Worm (Caenorhabditis elegans) whole organism, mixed stage, embryonic: ENCODE data around the gene try-13.

Source experiments
- M03D4.4 ChIP-seq: sonication (generic microtip); optimal IDR thresholded peaks from 2 replicates; lab custom pipeline; 2017; ENCODE audit warnings: mild to moderate bottlenecking, missing genetic modification characterization, missing compliant biosample characterization
- blmp-1 ChIP-seq: fragments of 150-350 bp; optimal IDR thresholded peaks from 2 replicates; lab custom pipeline; 2014; ENCODE audit warnings: missing biosample characterization, missing genetic modification characterization
- elt-1 ChIP-seq: sonication (generic microtip); optimal IDR thresholded peaks from 2 replicates; lab custom pipeline; 2017; ENCODE audit warnings: missing genetic modification characterization, mild to moderate bottlenecking, missing compliant biosample characterization, antibody characterized with exemption, moderate library complexity, borderline replicate concordance; ENCODE audit not compliant: insufficient read depth
- elt-3 ChIP-seq: fragments of 150-350 bp; optimal IDR thresholded peaks from 2 replicates; lab custom pipeline; 2014; ENCODE audit warnings: missing biosample characterization, missing genetic modification characterization
- flh-1 ChIP-seq: fragments of 200-800 bp; sonication (Bioruptor generic); optimal IDR thresholded peaks from 2 replicates; lab custom pipeline; 2018; ENCODE audit warnings: mild to moderate bottlenecking, missing genetic modification characterization, moderate library complexity, missing compliant biosample characterization
- mls-2 ChIP-seq: sonication (generic microtip); optimal IDR thresholded peaks from 2 replicates; lab custom pipeline; 2016; ENCODE audit warnings: mild to moderate bottlenecking, missing genetic modification characterization, moderate library complexity, missing compliant biosample characterization
- nhr-237 ChIP-seq: fragments of 150-350 bp; optimal IDR thresholded peaks from 2 replicates; lab custom pipeline; 2014; ENCODE audit warnings: missing biosample characterization, missing genetic modification characterization
- nhr-76 ChIP-seq: sonication (generic microtip); optimal IDR thresholded peaks from 2 replicates; lab custom pipeline; 2017; ENCODE audit warnings: missing biosample characterization, missing genetic modification characterization
- snpc-4 ChIP-seq: fragments of 150-350 bp; optimal IDR thresholded peaks from 2 replicates; lab custom pipeline; 2014; ENCODE audit warnings: missing biosample characterization, missing genetic modification characterization
- unc-39 ChIP-seq: fragments of 150-350 bp; optimal IDR thresholded peaks from 2 replicates; lab custom pipeline; 2014; ENCODE audit warnings: missing biosample characterization, missing genetic modification characterization
- unc-62 ChIP-seq: fragments of 150-350 bp; optimal IDR thresholded peaks from 2 replicates; lab custom pipeline; 2014; ENCODE audit warnings: missing biosample characterization, missing genetic modification reagents, missing genetic modification characterization
- ztf-11 ChIP-seq: fragments of 150-350 bp; optimal IDR thresholded peaks from 2 replicates; lab custom pipeline; 2014; ENCODE audit warnings: missing biosample characterization, missing genetic modification characterization

DNA sequence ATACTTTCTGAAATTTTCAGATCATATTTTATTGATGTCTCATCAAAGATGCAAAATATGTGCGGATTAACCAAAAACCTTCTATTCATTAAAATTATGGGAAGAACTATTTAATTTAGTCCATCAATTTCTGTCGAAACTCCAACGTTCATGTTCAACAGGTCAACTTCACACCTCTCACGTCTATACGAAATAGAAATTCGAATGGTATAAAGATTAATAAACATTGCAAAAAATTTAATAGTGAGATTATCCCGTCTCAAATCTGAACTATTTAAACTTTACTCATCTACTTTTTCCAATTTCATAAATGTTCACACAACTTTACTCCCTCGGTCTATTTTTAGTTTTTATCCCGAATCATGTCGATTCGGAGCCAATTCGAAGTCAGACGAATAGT, 30.3 kb upstream of the try-13 start, which contains the start of gene R13D7.2:
- TF ChIP-seq snpc-4 (no peak), flh-1 (GFP tag; lab: Kevin White, UChicago) (no peak), blmp-1 (no peak), ztf-11 (no peak), nhr-237 (tag; lab: Kevin White, UChicago) (no peak), nhr-76 (tag; lab: Kevin White, UChicago) (no peak), M03D4.4 (tag; lab: Kevin White, UChicago) (no peak), elt-1 (no peak), unc-62 (GFP tag; lab: Kevin White, UChicago) (no peak), unc-39 (tag; lab: Kevin White, UChicago) (no peak), elt-3 (tag; lab: Kevin White, UChicago) (no peak), mls-2 (tag; lab: Kevin White, UChicago) (no peak)
